Fruit fly (Drosophila melanogaster) whole organism, embryonic: ENCODE measurements around the gene CG6340.

Experiments used
- CG14710 ChIP-seq: fragments of 200-800 bp; sonication (Bioruptor generic); optimal IDR thresholded peaks from 3 replicates; lab custom pipeline; 2019; ENCODE audit warnings: missing biosample characterization, mild to moderate bottlenecking, missing genetic modification characterization, moderate library complexity
- CG3163 ChIP-seq: fragments of 200-800 bp; sonication (Bioruptor generic); optimal IDR thresholded peaks from 3 replicates; lab custom pipeline; 2016; ENCODE audit warnings: missing biosample characterization, missing genetic modification characterization
- CG4424 ChIP-seq: fragments of 200-800 bp; sonication (Bioruptor generic); optimal IDR thresholded peaks from 3 replicates; lab custom pipeline; 2016; ENCODE audit warnings: missing biosample characterization, missing genetic modification characterization
- Dip3 ChIP-seq: fragments of 200-800 bp; sonication (Bioruptor generic); optimal IDR thresholded peaks from 3 replicates; lab custom pipeline; 2016; ENCODE audit warnings: missing biosample characterization, missing genetic modification characterization
- tup ChIP-seq: fragments of 200-800 bp; sonication (Bioruptor generic); optimal IDR thresholded peaks from 2 replicates; lab custom pipeline; 2016; ENCODE audit warnings: missing biosample characterization, mild to moderate bottlenecking, missing genetic modification characterization, moderate library complexity

DNA sequence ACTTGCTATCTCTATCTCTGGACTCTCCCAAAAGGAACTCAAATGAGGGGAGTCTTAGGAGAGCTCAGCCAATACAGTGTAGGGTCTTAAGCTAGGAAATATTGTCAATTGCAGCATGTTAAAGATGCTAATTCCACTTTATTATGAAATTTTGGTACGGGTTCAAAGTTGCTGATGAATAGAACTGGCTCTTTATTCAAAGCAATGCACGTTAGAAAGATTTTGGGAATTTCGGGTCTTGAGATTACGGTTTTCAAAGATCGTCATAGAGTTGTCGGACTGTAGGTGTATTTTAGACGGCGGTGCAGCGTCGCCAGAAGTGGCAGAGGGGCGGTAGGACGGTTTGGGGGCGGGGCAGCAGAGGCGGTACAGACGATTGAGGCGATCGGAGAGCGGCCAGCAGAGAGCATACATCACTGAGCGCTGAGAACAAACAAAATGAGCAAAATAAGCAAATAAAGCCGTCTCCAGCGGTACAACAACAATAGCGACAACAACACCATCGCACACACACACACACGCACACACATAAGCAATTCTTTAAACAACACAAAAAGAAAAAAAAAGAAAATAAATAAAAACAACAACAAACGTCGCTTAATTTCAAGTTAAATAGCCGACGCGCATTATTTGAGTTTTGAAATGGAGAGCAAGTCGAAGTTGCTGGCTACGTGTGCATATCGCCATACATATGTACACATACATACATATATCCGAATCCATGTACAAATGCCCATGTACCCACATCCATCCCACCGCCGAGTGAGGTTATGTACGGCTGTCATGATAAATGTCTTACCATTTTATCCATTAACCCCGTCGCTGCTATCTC lies 15.5 kb downstream of the CG6340 start:
- no peak for TF ChIP-seq CG3163 (GFP tag; lab: Kevin White, UChicago)
- no peak for TF ChIP-seq tup
- no peak for TF ChIP-seq CG4424 (GFP tag; lab: Kevin White, UChicago)
- no peak for TF ChIP-seq CG14710 (tag; lab: Kevin White, UChicago)
- no peak for TF ChIP-seq Dip3 (GFP tag; lab: Kevin White, UChicago)
